Fruit fly (Drosophila melanogaster): ENCODE measurements around the gene ttk.

ttk gene

DNA sequence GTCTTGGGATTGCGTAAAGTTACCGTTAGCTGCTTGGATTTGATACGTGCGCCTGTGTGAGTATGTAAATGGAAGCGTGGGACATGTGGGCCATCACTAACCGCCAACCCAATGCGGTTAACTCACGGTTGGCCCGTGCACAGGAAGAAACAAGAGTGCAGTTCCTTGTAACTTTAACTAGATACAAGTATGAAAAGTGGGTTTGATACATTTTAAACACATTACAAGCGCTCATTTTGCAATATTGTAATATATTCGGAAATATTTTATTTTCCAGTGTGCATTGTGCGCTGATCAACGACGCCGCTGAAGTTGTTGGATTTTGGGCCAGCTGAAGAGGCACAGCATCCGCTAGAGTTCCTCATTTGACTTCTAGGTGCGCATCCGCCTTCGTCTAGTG lies 25.9 kb upstream of the ttk start (continued):
- peak; percentile 28 for TF ChIP-seq pnt (GFP tag; optimal IDR thresholded peaks at IDR 0.05)
- no peak for TF ChIP-seq cas (GFP tag; IDR thresholded peaks at IDR 0.05)
- TF ChIP-seq CG32767 (GFP tag; IDR thresholded peaks at IDR 0.05): no peak; the same call in 1 of the 2 replicates
- TF ChIP-seq CG1024 (GFP tag; IDR thresholded peaks at IDR 0.05): peak; percentile 25; the same call in 1 of the 2 replicates
- no peak for TF ChIP-seq CG3995 (GFP tag; optimal IDR thresholded peaks at IDR 0.05)
- peak; percentile 48 for TF ChIP-seq CG18262 (tag; optimal IDR thresholded peaks at IDR 0.05)
- TF ChIP-seq corto (GFP tag; optimal IDR thresholded peaks at IDR 0.05): no peak
- TF ChIP-seq Sry-β (GFP tag; optimal IDR thresholded peaks at IDR 0.05): no peak
- TF ChIP-seq NFAT (GFP tag; IDR thresholded peaks at IDR 0.05): no peak
- TF ChIP-seq CG2712 (tag; optimal IDR thresholded peaks at IDR 0.05): peak; percentile 50
- no peak for TF ChIP-seq CG12104 (GFP tag; optimal IDR thresholded peaks at IDR 0.05)
- TF ChIP-seq CG6272 (GFP tag; IDR thresholded peaks at IDR 0.05): no peak; the same call in 1 of the 2 replicates
- no peak for TF ChIP-seq CG9797 (GFP tag; optimal IDR thresholded peaks at IDR 0.05)
- TF ChIP-seq kah (GFP tag; optimal IDR thresholded peaks at IDR 0.05): no peak
- no peak for TF ChIP-seq CG9932 (GFP tag; IDR thresholded peaks at IDR 0.05)
- no peak for TF ChIP-seq CG14441 (GFP tag; IDR thresholded peaks at IDR 0.05)
- 0 out of 2 replicates have a peak, but pooled peaks have one; percentile 39 for TF ChIP-seq Awh (GFP tag; IDR thresholded peaks at IDR 0.05)
- no peak for TF ChIP-seq CG31388 (GFP tag; optimal IDR thresholded peaks at IDR 0.05)
- TF ChIP-seq ATbp (GFP tag; optimal IDR thresholded peaks at IDR 0.05): peak; percentile 53
- TF ChIP-seq CG12744 (GFP tag; optimal IDR thresholded peaks at IDR 0.05): no peak
- no peak for TF ChIP-seq zen2 (GFP tag; IDR thresholded peaks at IDR 0.05; ENCODE audit: partially characterized antibody)
- no peak for TF ChIP-seq CG15269 (tag; optimal IDR thresholded peaks at IDR 0.05)
- TF ChIP-seq Deaf1 (tag; optimal IDR thresholded peaks at IDR 0.05): peak; percentile 7
- TF ChIP-seq prd (optimal IDR thresholded peaks at IDR 0.05): no peak
- TF ChIP-seq prd (GFP tag; IDR thresholded peaks at IDR 0.05): peak; percentile 27; the same call in 1 of the 3 replicates
- 0 out of 2 replicates have a peak, but pooled peaks have one; percentile 21 for TF ChIP-seq bbx (GFP tag; IDR thresholded peaks at IDR 0.05; ENCODE audit: partially characterized antibody)
- no peak for TF ChIP-seq D19B (GFP tag; optimal IDR thresholded peaks at IDR 0.05)
- no peak for TF ChIP-seq ham (GFP tag; IDR thresholded peaks at IDR 0.05)
- peak; percentile 50 for TF ChIP-seq CG15601 (tag; optimal IDR thresholded peaks at IDR 0.05)
- peak; percentile 29 for TF ChIP-seq Hr3 (GFP tag; optimal IDR thresholded peaks at IDR 0.05)
- TF ChIP-seq Scr (GFP tag; IDR thresholded peaks at IDR 0.05; ENCODE audit: partially characterized antibody): no peak
- no peak for TF ChIP-seq Asciz (GFP tag; optimal IDR thresholded peaks at IDR 0.05)
- TF ChIP-seq CG13296 (GFP tag; optimal IDR thresholded peaks at IDR 0.05): no peak
- TF ChIP-seq dmrt11E (tag; optimal IDR thresholded peaks at IDR 0.05): peak; percentile 67
- TF ChIP-seq gsb (GFP tag; IDR thresholded peaks at IDR 0.05): no peak
- TF ChIP-seq fd96Cb (tag; optimal IDR thresholded peaks at IDR 0.05): no peak
- TF ChIP-seq Sry-δ (GFP tag; optimal IDR thresholded peaks at IDR 0.05): no peak
- TF ChIP-seq Lim3 (GFP tag; IDR thresholded peaks at IDR 0.05): no peak
- no peak for TF ChIP-seq slou (GFP tag; optimal IDR thresholded peaks at IDR 0.05)
- no peak for TF ChIP-seq CTCF (GFP tag; optimal IDR thresholded peaks at IDR 0.05)
- TF ChIP-seq da (GFP tag; optimal IDR thresholded peaks at IDR 0.05): no peak
- no peak for TF ChIP-seq CG12299 (tag; optimal IDR thresholded peaks at IDR 0.05)
- TF ChIP-seq vnd (GFP tag; IDR thresholded peaks at IDR 0.05; ENCODE audit: partially characterized antibody): no peak
- no peak for TF ChIP-seq sens-2 (GFP tag; IDR thresholded peaks at IDR 0.05)
- no peak for TF ChIP-seq wek (GFP tag; optimal IDR thresholded peaks at IDR 0.05)
- no peak for TF ChIP-seq Opbp (GFP tag; IDR thresholded peaks at IDR 0.05; ENCODE audit: partially characterized antibody)
- no peak for TF ChIP-seq tll (GFP tag; optimal IDR thresholded peaks at IDR 0.05)
- peak; percentile 15; the same call in 1 of the 2 replicates for TF ChIP-seq CG10366 (GFP tag; IDR thresholded peaks at IDR 0.05)
- TF ChIP-seq h (optimal IDR thresholded peaks at IDR 0.05): no peak
- no peak for TF ChIP-seq CG11723 (GFP tag; optimal IDR thresholded peaks at IDR 0.05)
- TF ChIP-seq CG15073 (GFP tag; optimal IDR thresholded peaks at IDR 0.05): no peak
- no peak for TF ChIP-seq TFAM (GFP tag; optimal IDR thresholded peaks at IDR 0.05)

All from whole organism, embryonic.